Fruit fly (Drosophila melanogaster) whole organism, embryonic: ENCODE data around the gene CG17027.

Source experiments
- Asciz ChIP-seq: fragments of 200-800 bp; sonication (Bioruptor generic); optimal IDR thresholded peaks from 2 replicates; lab custom pipeline; 2017; ENCODE audit warnings: missing biosample characterization, mild to moderate bottlenecking, missing genetic modification characterization, missing genetic modification reagents
- Atf3 ChIP-seq: fragments of 200-800 bp; sonication (Bioruptor generic); optimal IDR thresholded peaks from 3 replicates; lab custom pipeline; 2016; ENCODE audit warnings: missing biosample characterization, missing genetic modification characterization
- CG10209 ChIP-seq: fragments of 200-800 bp; sonication (Bioruptor generic); optimal IDR thresholded peaks from 3 replicates; lab custom pipeline; 2017; ENCODE audit warnings: missing biosample characterization, mild to moderate bottlenecking, missing genetic modification characterization, missing genetic modification reagents
- CG11247 ChIP-seq: fragments of 200-800 bp; sonication (Bioruptor generic); IDR thresholded peaks from 2 replicates; pipeline ENCODE4 v1.3.6; 2022; ENCODE audit warnings: missing biosample characterization, missing genetic modification characterization
- CG12769 ChIP-seq: fragments of 200-800 bp; sonication (Bioruptor generic); optimal IDR thresholded peaks from 2 replicates; lab custom pipeline; 2019; ENCODE audit warnings: missing biosample characterization, mild to moderate bottlenecking, missing genetic modification characterization, moderate library complexity
- CG13624 ChIP-seq: fragments of 200-800 bp; sonication (Bioruptor generic); optimal IDR thresholded peaks from 2 replicates; lab custom pipeline; 2016; ENCODE audit warnings: missing biosample characterization, missing genetic modification characterization
- CG15269 ChIP-seq: fragments of 200-800 bp; sonication (Bioruptor generic); optimal IDR thresholded peaks from 2 replicates; lab custom pipeline; 2018; ENCODE audit warnings: missing biosample characterization, mild to moderate bottlenecking, missing genetic modification characterization, moderate library complexity
- CG15696 ChIP-seq: fragments of 200-800 bp; sonication (Bioruptor generic); optimal IDR thresholded peaks from 2 replicates; lab custom pipeline; 2019; ENCODE audit warnings: missing biosample characterization, mild to moderate bottlenecking, missing genetic modification characterization, moderate library complexity
- CG17359 ChIP-seq: fragments of 200-800 bp; sonication (Bioruptor generic); optimal IDR thresholded peaks from 3 replicates; lab custom pipeline; 2018; ENCODE audit warnings: missing biosample characterization, mild to moderate bottlenecking, missing genetic modification characterization, moderate library complexity
- CG18599 ChIP-seq: fragments of 200-800 bp; sonication (Bioruptor generic); optimal IDR thresholded peaks from 3 replicates; lab custom pipeline; 2017; ENCODE audit warnings: missing biosample characterization, missing genetic modification characterization, mild to moderate bottlenecking, moderate library complexity, missing genetic modification reagents
- CG2120 ChIP-seq: fragments of 200-800 bp; sonication (Bioruptor generic); optimal IDR thresholded peaks from 3 replicates; lab custom pipeline; 2016; ENCODE audit warnings: missing biosample characterization, missing genetic modification characterization
- CG2889 ChIP-seq: fragments of 200-800 bp; sonication (Bioruptor generic); IDR thresholded peaks from 3 replicates; pipeline ENCODE4 v1.3.6; 2022; ENCODE audit warnings: missing biosample characterization, missing genetic modification characterization
- CG3407 ChIP-seq: fragments of 200-800 bp; sonication (Bioruptor generic); optimal IDR thresholded peaks from 2 replicates; lab custom pipeline; 2018; ENCODE audit warnings: missing biosample characterization, mild to moderate bottlenecking, missing genetic modification characterization
- CG4328 ChIP-seq: fragments of 200-800 bp; sonication (Bioruptor generic); optimal IDR thresholded peaks from 3 replicates; lab custom pipeline; 2017; ENCODE audit warnings: missing biosample characterization, missing genetic modification reagents, missing genetic modification characterization
- CG4360 ChIP-seq: fragments of 200-800 bp; sonication (Bioruptor generic); IDR thresholded peaks from 2 replicates; pipeline ENCODE4 v1.3.6; 2022; ENCODE audit warnings: missing biosample characterization, missing genetic modification characterization
- CG4730 ChIP-seq: fragments of 200-800 bp; sonication (Bioruptor generic); IDR thresholded peaks from 2 replicates; pipeline ENCODE4 v1.3.6; 2022; ENCODE audit warnings: missing biosample characterization, missing genetic modification characterization
- CG6175 ChIP-seq: fragments of 200-800 bp; sonication (Bioruptor generic); IDR thresholded peaks from 3 replicates; pipeline ENCODE4 v1.3.6; 2022; ENCODE audit warnings: missing biosample characterization, missing genetic modification characterization
- CG6791 ChIP-seq: fragments of 200-800 bp; sonication (Bioruptor generic); IDR thresholded peaks from 3 replicates; pipeline ENCODE4 v1.3.6; 2022; ENCODE audit warnings: missing biosample characterization, missing genetic modification characterization; ENCODE audit not compliant: partially characterized antibody
- CG7372 ChIP-seq: fragments of 200-800 bp; sonication (Bioruptor generic); IDR thresholded peaks from 2 replicates; pipeline ENCODE4 v1.3.6; 2022; ENCODE audit warnings: missing biosample characterization, missing genetic modification characterization
- CkIIα-i1 ChIP-seq: fragments of 200-800 bp; sonication (Bioruptor generic); IDR thresholded peaks from 2 replicates; pipeline ENCODE4 v1.3.6; 2022; ENCODE audit warnings: missing biosample characterization, missing genetic modification characterization
- Dip3 ChIP-seq: fragments of 200-800 bp; sonication (Bioruptor generic); optimal IDR thresholded peaks from 3 replicates; lab custom pipeline; 2016; ENCODE audit warnings: missing biosample characterization, missing genetic modification characterization
- Gsc ChIP-seq: fragments of 200-800 bp; sonication (Bioruptor generic); IDR thresholded peaks from 2 replicates; pipeline ENCODE4 v1.3.6; 2022; ENCODE audit warnings: missing biosample characterization, missing genetic modification characterization
- HmgZ ChIP-seq: fragments of 200-800 bp; sonication (Bioruptor generic); optimal IDR thresholded peaks from 2 replicates; lab custom pipeline; 2018; ENCODE audit warnings: missing biosample characterization, mild to moderate bottlenecking, missing genetic modification characterization
- Kr ChIP-seq: fragments of 200-800 bp; sonication (Bioruptor generic); optimal IDR thresholded peaks from 2 replicates; lab custom pipeline; 2017; ENCODE audit warnings: missing biosample characterization, mild to moderate bottlenecking, missing genetic modification characterization
- MESR4 ChIP-seq: fragments of 200-800 bp; sonication (Bioruptor generic); optimal IDR thresholded peaks from 2 replicates; lab custom pipeline; 2018; ENCODE audit warnings: missing biosample characterization, mild to moderate bottlenecking, missing genetic modification characterization, moderate library complexity
- Ravus ChIP-seq: fragments of 200-800 bp; sonication (Bioruptor generic); IDR thresholded peaks from 2 replicates; pipeline ENCODE4 v1.3.6; 2022; ENCODE audit warnings: missing biosample characterization, missing genetic modification characterization
- Six4 ChIP-seq: fragments of 200-800 bp; sonication (Bioruptor generic); optimal IDR thresholded peaks from 2 replicates; lab custom pipeline; 2016; ENCODE audit warnings: missing biosample characterization, missing genetic modification characterization
- ac ChIP-seq: fragments of 200-800 bp; sonication (Bioruptor generic); optimal IDR thresholded peaks from 3 replicates; lab custom pipeline; 2017; ENCODE audit warnings: missing biosample characterization, mild to moderate bottlenecking, missing genetic modification characterization
- ara ChIP-seq: fragments of 200-800 bp; sonication (Bioruptor generic); IDR thresholded peaks from 2 replicates; pipeline ENCODE4 v1.3.6; 2022; ENCODE audit warnings: missing biosample characterization, missing genetic modification characterization
- bab2 ChIP-seq: fragments of 200-800 bp; sonication (Bioruptor generic); optimal IDR thresholded peaks from 2 replicates; lab custom pipeline; 2016; ENCODE audit warnings: missing biosample characterization, missing genetic modification characterization
- cg ChIP-seq: fragments of 200-800 bp; sonication (Bioruptor generic); optimal IDR thresholded peaks from 3 replicates; lab custom pipeline; 2019; ENCODE audit warnings: missing biosample characterization, mild to moderate bottlenecking, missing genetic modification characterization, moderate library complexity
- crol ChIP-seq: fragments of 200-800 bp; sonication (Bioruptor generic); IDR thresholded peaks from 2 replicates; pipeline ENCODE4 v1.3.6; 2022; ENCODE audit warnings: missing biosample characterization, missing genetic modification characterization
- cwo ChIP-seq: fragments of 200-800 bp; sonication (Bioruptor generic); optimal IDR thresholded peaks from 3 replicates; lab custom pipeline; 2017; ENCODE audit warnings: missing biosample characterization, missing genetic modification characterization, mild to moderate bottlenecking, moderate library complexity, missing genetic modification reagents
- dmrt11E ChIP-seq: fragments of 200-800 bp; sonication (Bioruptor generic); optimal IDR thresholded peaks from 3 replicates; lab custom pipeline; 2018; ENCODE audit warnings: missing biosample characterization, mild to moderate bottlenecking, missing genetic modification characterization, moderate library complexity
- esg ChIP-seq: fragments of 200-800 bp; sonication (Bioruptor generic); conservative IDR thresholded peaks from 2 replicates; pipeline ENCODE4 v1.3.6; 2022; ENCODE audit warnings: missing biosample characterization, missing genetic modification characterization
- ftz-f1 ChIP-seq: fragments of 200-800 bp; sonication (Bioruptor generic); optimal IDR thresholded peaks from 2 replicates; lab custom pipeline; 2016; ENCODE audit warnings: missing biosample characterization, missing genetic modification characterization
- grn ChIP-seq: fragments of 200-800 bp; sonication (Bioruptor generic); optimal IDR thresholded peaks from 3 replicates; lab custom pipeline; 2017; ENCODE audit warnings: missing biosample characterization, missing genetic modification characterization
- jumu ChIP-seq: fragments of 200-800 bp; sonication (Bioruptor generic); optimal IDR thresholded peaks from 3 replicates; lab custom pipeline; 2016; ENCODE audit warnings: missing biosample characterization, missing genetic modification characterization
- kah ChIP-seq: fragments of 200-800 bp; sonication (Bioruptor generic); optimal IDR thresholded peaks from 2 replicates; lab custom pipeline; 2018; ENCODE audit warnings: missing biosample characterization, mild to moderate bottlenecking, missing genetic modification characterization
- kay ChIP-seq: fragments of 200-800 bp; sonication (Bioruptor generic); optimal IDR thresholded peaks from 2 replicates; lab custom pipeline; 2016; ENCODE audit warnings: missing biosample characterization, missing genetic modification characterization
- onecut ChIP-seq: fragments of 200-800 bp; sonication (Bioruptor generic); IDR thresholded peaks from 2 replicates; pipeline ENCODE4 v1.3.6; 2022; ENCODE audit warnings: missing biosample characterization, missing genetic modification characterization
- pros ChIP-seq: fragments of 200-800 bp; sonication (Bioruptor generic); optimal IDR thresholded peaks from 3 replicates; lab custom pipeline; 2019; ENCODE audit warnings: missing biosample characterization, mild to moderate bottlenecking, missing genetic modification characterization, moderate library complexity
- sens-2 ChIP-seq: fragments of 200-800 bp; sonication (Bioruptor generic); IDR thresholded peaks from 2 replicates; pipeline ENCODE4 v1.3.6; 2022; ENCODE audit warnings: missing biosample characterization, missing genetic modification characterization
- sna ChIP-seq: fragments of 200-800 bp; sonication (Bioruptor generic); IDR thresholded peaks from 2 replicates; pipeline ENCODE4 v1.3.6; 2022; ENCODE audit warnings: missing biosample characterization, missing genetic modification characterization; ENCODE audit not compliant: partially characterized antibody
- sob ChIP-seq: fragments of 200-800 bp; sonication (Bioruptor generic); IDR thresholded peaks from 2 replicates; pipeline ENCODE4 v1.3.6; 2022; ENCODE audit warnings: missing biosample characterization, missing genetic modification characterization
- sr ChIP-seq: fragments of 200-800 bp; sonication (Bioruptor generic); IDR thresholded peaks from 3 replicates; pipeline ENCODE4 v1.3.6; 2022; ENCODE audit warnings: missing biosample characterization, missing genetic modification characterization
- sug ChIP-seq: fragments of 200-800 bp; optimal IDR thresholded peaks from 2 replicates; lab custom pipeline; 2019; ENCODE audit warnings: missing biosample characterization, mild to moderate bottlenecking, missing genetic modification characterization, moderate library complexity
- twi ChIP-seq: fragments of 200-800 bp; optimal IDR thresholded peaks from 2 replicates; lab custom pipeline; 2019; ENCODE audit warnings: missing biosample characterization, mild to moderate bottlenecking, missing genetic modification characterization, moderate library complexity
- zen ChIP-seq: fragments of 200-800 bp; sonication (Bioruptor generic); optimal IDR thresholded peaks from 3 replicates; lab custom pipeline; 2018; ENCODE audit warnings: missing biosample characterization, mild to moderate bottlenecking, missing genetic modification characterization, moderate library complexity
- zfh1 ChIP-seq: fragments of 200-800 bp; sonication (Bioruptor generic); IDR thresholded peaks from 3 replicates; pipeline ENCODE4 v1.3.6; 2022; ENCODE audit warnings: missing biosample characterization, missing genetic modification characterization

The CG17027 gene

dm6 chr3L:16025020-16025680 lies 45.2 kb downstream of the CG17027 start (continued):
- TF ChIP-seq ac (GFP tag; lab: Kevin White, UChicago) (peak; percentile 62), CG10209 (no peak), CG2120 (GFP tag; lab: Kevin White, UChicago) (no peak), Six4 (GFP tag; lab: Kevin White, UChicago) (no peak), sna (GFP tag; lab: Robert Waterston, UW) (no peak), CG2889 (GFP tag; lab: Robert Waterston, UW) (no peak), CG12769 (tag; lab: Kevin White, UChicago) (peak; percentile 28), CG4328 (GFP tag; lab: Kevin White, UChicago) (no peak), CG15269 (peak; percentile 46), Ravus (GFP tag; lab: Robert Waterston, UW) (no peak), zfh1 (GFP tag; lab: Robert Waterston, UW) (0 out of 3 replicates have a peak, but pooled peaks have one; percentile 15), CG3407 (GFP tag; lab: Kevin White, UChicago) (no peak), sr (GFP tag; lab: Robert Waterston, UW) (no peak), CG4730 (GFP tag; lab: Robert Waterston, UW) (no peak), CkIIα-i1 (GFP tag; lab: Robert Waterston, UW) (no peak), ftz-f1 (GFP tag; lab: Kevin White, UChicago) (no peak), CG18599 (GFP tag; lab: Kevin White, UChicago) (no peak), CG4360 (GFP tag; lab: Robert Waterston, UW) (peak; percentile 77), twi (tag; lab: Kevin White, UChicago) (peak; percentile 39), cg (GFP tag; lab: Kevin White, UChicago) (peak; percentile 61), sens-2 (GFP tag; lab: Robert Waterston, UW) (no peak), MESR4 (GFP tag; lab: Kevin White, UChicago) (no peak), CG13624 (GFP tag; lab: Kevin White, UChicago) (no peak), bab2 (GFP tag; lab: Kevin White, UChicago) (no peak), CG11247 (GFP tag; lab: Robert Waterston, UW) (0 out of 2 replicates have a peak, but pooled peaks have one; percentile 23), grn (GFP tag; lab: Kevin White, UChicago) (peak; percentile 32), CG6791 (GFP tag; lab: Robert Waterston, UW) (no peak), CG6175 (GFP tag; lab: Robert Waterston, UW) (0 out of 3 replicates have a peak, but pooled peaks have one; percentile 45), CG17359 (tag; lab: Kevin White, UChicago) (no peak), sug (tag; lab: Kevin White, UChicago) (no peak), onecut (GFP tag; lab: Robert Waterston, UW) (no peak), Atf3 (GFP tag; lab: Kevin White, UChicago) (no peak), CG15696 (tag; lab: Kevin White, UChicago) (no peak), dmrt11E (tag; lab: Kevin White, UChicago) (no peak), zen (tag; lab: Kevin White, UChicago) (peak; percentile 80), Dip3 (GFP tag; lab: Kevin White, UChicago) (no peak), kah (GFP tag; lab: Kevin White, UChicago) (no peak), Asciz (GFP tag; lab: Kevin White, UChicago) (no peak), Gsc (GFP tag; lab: Robert Waterston, UW) (no peak), sob (GFP tag; lab: Robert Waterston, UW) (0 out of 2 replicates have a peak, but pooled peaks have one; percentile 17), cwo (GFP tag; lab: Kevin White, UChicago) (no peak), jumu (no peak), CG7372 (GFP tag; lab: Robert Waterston, UW) (no peak), kay (GFP tag; lab: Kevin White, UChicago) (no peak), esg (GFP tag; lab: Robert Waterston, UW) (no peak), pros (GFP tag; lab: Kevin White, UChicago) (peak; percentile 9), ara (no peak), Kr (peak; percentile 38), HmgZ (tag; lab: Kevin White, UChicago) (no peak), crol (GFP tag; lab: Robert Waterston, UW) (peak; percentile 22; the same call in 1 of the 2 replicates)
